Worm (Caenorhabditis elegans) whole organism, L1 larva: Measurements from ENCODE around the gene ethe-1.

Experiments
- F16B12.6 ChIP-seq: fragments of 150-350 bp; optimal IDR thresholded peaks from 2 replicates; lab custom pipeline; 2014; ENCODE audit warnings: missing biosample characterization, missing genetic modification characterization
- aha-1 ChIP-seq: fragments of 150-350 bp; optimal IDR thresholded peaks from 2 replicates; lab custom pipeline; 2014; ENCODE audit warnings: missing biosample characterization, missing genetic modification characterization
- aly-2 ChIP-seq: fragments of 150-350 bp; optimal IDR thresholded peaks from 2 replicates; lab custom pipeline; 2014; ENCODE audit warnings: missing biosample characterization, missing genetic modification characterization
- blmp-1 ChIP-seq: fragments of 150-350 bp; optimal IDR thresholded peaks from 2 replicates; lab custom pipeline; 2014; ENCODE audit warnings: missing biosample characterization, missing genetic modification characterization
- egl-27 ChIP-seq, 2 experiments: fragments of 150-350 bp in 1 of 2; sonication (generic microtip); optimal IDR thresholded peaks; 3 replicates each; lab custom pipeline; 2017 to 2018; ENCODE audit warnings: missing biosample characterization in 2 of 2, missing genetic modification characterization in 2 of 2, missing genetic modification reagents in 2 of 2
- elt-3 ChIP-seq, 6 experiments: fragments of 150-350 bp in 1 of 6; sonication (generic microtip); optimal IDR thresholded peaks; 2 replicates each; lab custom pipeline; 2017 to 2018; ENCODE audit warnings: missing biosample characterization in 6 of 6, missing genetic modification characterization in 6 of 6, inconsistent platforms in 1 of 6
- lin-15B ChIP-seq: fragments of 150-350 bp; sonication (generic microtip); optimal IDR thresholded peaks from 3 replicates; lab custom pipeline; 2014; ENCODE audit warnings: missing biosample characterization, missing genetic modification characterization
- nhr-11 ChIP-seq: fragments of 150-350 bp; optimal IDR thresholded peaks from 2 replicates; lab custom pipeline; 2014; ENCODE audit warnings: missing biosample characterization, missing genetic modification characterization
- pax-3 ChIP-seq: fragments of 200-800 bp; sonication (Bioruptor generic); optimal IDR thresholded peaks from 2 replicates; lab custom pipeline; 2018; ENCODE audit warnings: mild to moderate bottlenecking, missing genetic modification characterization, moderate library complexity, missing compliant biosample characterization
- pqm-1 ChIP-seq: sonication (generic microtip); optimal IDR thresholded peaks from 3 replicates; lab custom pipeline; 2017; ENCODE audit warnings: missing biosample characterization, missing genetic modification characterization
- sox-4 ChIP-seq: sonication (generic microtip); optimal IDR thresholded peaks from 2 replicates; lab custom pipeline; 2016; ENCODE audit warnings: missing genetic modification characterization, missing compliant biosample characterization
- vab-15 ChIP-seq: sonication (generic microtip); optimal IDR thresholded peaks from 2 replicates; lab custom pipeline; 2017; ENCODE audit warnings: missing genotype, mild to moderate bottlenecking, missing genetic modification characterization, missing compliant biosample characterization

ce11 chrIV:9510439-9510838, 1.9 kb upstream of the ethe-1 start, which contains the start of gene C33A12.4:
- TF ChIP-seq elt-3 (tag; optimal IDR thresholded peaks at IDR 0.05; lab: Kevin White, UChicago) (no peak), egl-27 (tag; optimal IDR thresholded peaks at IDR 0.05; lab: Kevin White, UChicago) (no peak), sox-4 (peak; percentile 50), F16B12.6 (tag; lab: Kevin White, UChicago) (no peak), pax-3 (tag; lab: Kevin White, UChicago) (peak; percentile 10), blmp-1 (tag; lab: Kevin White, UChicago) (no peak), vab-15 (tag; lab: Kevin White, UChicago) (no peak), pqm-1 (tag; lab: Kevin White, UChicago) (no peak), aha-1 (tag; lab: Kevin White, UChicago) (no peak), nhr-11 (tag; lab: Kevin White, UChicago) (no peak), aly-2 (no peak), lin-15B (tag; lab: Kevin White, UChicago) (no peak)
